Worm (Caenorhabditis elegans): ENCODE measurements around the gene fubl-1.

DNA sequence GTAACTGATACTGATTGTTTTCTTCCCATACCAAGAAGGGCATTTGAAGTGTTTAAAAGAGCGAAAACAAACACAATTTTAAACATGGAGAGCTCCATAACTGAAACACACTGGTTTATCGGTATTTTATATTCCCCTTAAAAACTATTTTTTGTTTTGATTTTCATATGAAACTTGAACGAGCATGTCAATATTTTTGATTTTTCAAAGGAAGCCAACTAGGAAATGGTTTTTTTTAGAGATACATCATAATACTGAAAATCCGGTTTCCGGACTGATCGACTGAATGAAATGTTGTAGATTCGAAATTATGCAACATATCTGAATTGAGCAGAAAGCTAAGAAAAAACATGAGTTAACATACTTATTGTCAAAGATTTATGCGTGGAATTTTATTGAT is 11.3 kb downstream of the fubl-1 start, which contains the start of gene ttr-19:
- TF ChIP-seq nfya-1 (tag; optimal IDR thresholded peaks at IDR 0.05; ENCODE audit: borderline replicate concordance, insufficient read depth) (no peak), tbp1 (GFP tag; optimal IDR thresholded peaks at IDR 0.05) (no peak), pha-4 (tag; optimal IDR thresholded peaks at IDR 0.05) (no peak), ama-1 (optimal IDR thresholded peaks at IDR 0.05) (no peak), ama-1 (GFP tag; optimal IDR thresholded peaks at IDR 0.05) (no peak), ztf-26 (tag; optimal IDR thresholded peaks at IDR 0.05) (no peak), F10E7.11 (tag; optimal IDR thresholded peaks at IDR 0.05) (no peak), ztf-3 (GFP tag; optimal IDR thresholded peaks at IDR 0.05) (no peak), D2030.7 (GFP tag; IDR thresholded peaks at IDR 0.05) (no peak), snpc-4 (GFP tag; optimal IDR thresholded peaks at IDR 0.05) (no peak), snpc-4 (tag; optimal IDR thresholded peaks at IDR 0.05) (no peak), snpc-3.4 (tag; optimal IDR thresholded peaks at IDR 0.05) (no peak), unc-62 (GFP tag; optimal IDR thresholded peaks at IDR 0.05) (no peak), ceh-58 (GFP tag; IDR thresholded peaks at IDR 0.05) (no peak)
